Fruit fly (Drosophila melanogaster) whole organism, pupa: ENCODE data around the gene Pis.
A peak's percentile ranks its signal among the peaks of the same experiment; 100 is the strongest.

Experiments
- CG14655 ChIP-seq: fragments of 200-800 bp; sonication (Bioruptor generic); optimal IDR thresholded peaks from 3 replicates; lab custom pipeline; 2017; ENCODE audit warnings: mild to moderate bottlenecking, missing biosample characterization, missing genetic modification reagents, missing genetic modification characterization
- CG32121 ChIP-seq: fragments of 200-800 bp; sonication (Bioruptor generic); IDR thresholded peaks from 2 replicates; pipeline ENCODE4 v1.3.6; 2022; ENCODE audit warnings: missing biosample characterization, missing genetic modification characterization
- CG34367 ChIP-seq: fragments of 200-800 bp; sonication (Bioruptor generic); optimal IDR thresholded peaks from 2 replicates; lab custom pipeline; 2018; ENCODE audit warnings: missing biosample characterization, mild to moderate bottlenecking, missing genetic modification characterization
- CG4496 ChIP-seq: fragments of 200-800 bp; sonication (Bioruptor generic); IDR thresholded peaks from 3 replicates; pipeline ENCODE4 v1.3.6; 2022; ENCODE audit warnings: missing biosample characterization, missing genetic modification characterization
- CG8159 ChIP-seq: fragments of 200-800 bp; sonication (Bioruptor generic); optimal IDR thresholded peaks from 3 replicates; lab custom pipeline; 2018; ENCODE audit warnings: missing biosample characterization, mild to moderate bottlenecking, missing genetic modification characterization, moderate library complexity
- CG8301 ChIP-seq: fragments of 200-800 bp; sonication (Bioruptor generic); optimal IDR thresholded peaks from 2 replicates; lab custom pipeline; 2018; ENCODE audit warnings: missing biosample characterization, mild to moderate bottlenecking, missing genetic modification characterization
- EcR ChIP-seq: fragments of 200-800 bp; sonication (Bioruptor generic); optimal IDR thresholded peaks from 3 replicates; lab custom pipeline; 2019; ENCODE audit warnings: missing biosample characterization, missing genetic modification characterization, mild to moderate bottlenecking, moderate library complexity, missing genetic modification reagents
- Pif1A ChIP-seq: fragments of 200-800 bp; sonication (Bioruptor generic); optimal IDR thresholded peaks from 3 replicates; lab custom pipeline; 2016; ENCODE audit warnings: missing biosample characterization, missing genetic modification characterization
- fd96Ca ChIP-seq: fragments of 200-800 bp; sonication (Bioruptor generic); IDR thresholded peaks from 3 replicates; pipeline ENCODE4 v1.3.6; 2022; ENCODE audit warnings: missing biosample characterization, missing genetic modification characterization

- TF ChIP-seq EcR (no peak), CG14655 (peak; percentile 73), CG4496 (peak; percentile 33; the same call in 1 of the 3 replicates), Pif1A (peak; percentile 52), CG32121 (GFP tag; lab: Robert Waterston, UW) (no peak), fd96Ca (GFP tag; lab: Robert Waterston, UW) (no peak), CG8301 (tag; lab: Kevin White, UChicago) (peak; percentile 66), CG8159 (tag; lab: Kevin White, UChicago) (peak; percentile 87), CG34367 (tag; lab: Kevin White, UChicago) (peak; percentile 72)
These were observed 32.5 kb downstream of the Pis start, which contains the start of gene CG15646 for dm6 chrX:15671026-15671563.
